Worm (Caenorhabditis elegans): ENCODE results near the gene col-165.

DNA sequence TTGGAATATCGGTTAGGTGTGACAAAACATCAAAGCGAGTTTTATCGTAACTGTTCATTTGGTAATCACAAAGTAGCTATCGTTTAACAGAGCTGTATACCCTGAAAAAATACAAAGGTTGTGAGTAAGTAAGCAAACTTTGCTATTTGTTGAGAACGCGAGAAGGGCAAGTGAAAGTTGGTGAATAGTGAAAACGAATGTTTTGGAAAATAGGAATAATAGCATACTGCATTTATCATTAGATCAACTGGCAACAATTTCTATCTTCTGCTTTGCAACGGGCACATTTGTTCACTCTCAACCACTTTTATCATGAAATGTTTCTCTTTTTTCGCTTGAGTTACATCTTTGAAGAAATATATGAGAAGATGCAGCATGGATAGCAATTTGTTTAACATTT, 24.6 kb upstream of the col-165 start, which contains the start of gene C24A8.5:
- TF ChIP-seq aly-2 (tag; optimal IDR thresholded peaks at IDR 0.05) (no peak), tbx-2 (tag; optimal IDR thresholded peaks at IDR 0.05) (no peak), lsy-12 (tag; optimal IDR thresholded peaks at IDR 0.05) (no peak), egl-27 (tag; optimal IDR thresholded peaks at IDR 0.05) (no peak), ceh-82 (tag; optimal IDR thresholded peaks at IDR 0.05) (no peak), ama-1 (optimal IDR thresholded peaks at IDR 0.05) (no peak), fkh-10 (GFP tag; optimal IDR thresholded peaks at IDR 0.05) (no peak), snpc-4 (tag; optimal IDR thresholded peaks at IDR 0.05) (no peak), nhr-76 (tag; optimal IDR thresholded peaks at IDR 0.05) (no peak), fos-1 (tag; optimal IDR thresholded peaks at IDR 0.05) (no peak)
